Worm (Caenorhabditis elegans) whole organism, late embryonic: ENCODE data around the gene Y45F10C.4.

Experiments used
- C08G9.2 ChIP-seq: sonication (generic microtip); optimal IDR thresholded peaks from 2 replicates; lab custom pipeline; 2016; ENCODE audit warnings: mild to moderate bottlenecking, missing genetic modification characterization, moderate library complexity, missing compliant biosample characterization
- C38D4.7 ChIP-seq: fragments of 200-800 bp; sonication (Bioruptor generic); optimal IDR thresholded peaks from 2 replicates; lab custom pipeline; 2018; ENCODE audit warnings: mild to moderate bottlenecking, missing genetic modification characterization, moderate library complexity, missing compliant biosample characterization
- T23F11.4 ChIP-seq: fragments of 200-800 bp; sonication (Bioruptor generic); optimal IDR thresholded peaks from 2 replicates; lab custom pipeline; 2018; ENCODE audit warnings: mild to moderate bottlenecking, missing genetic modification characterization, missing compliant biosample characterization
- ahr-1 ChIP-seq: sonication (generic microtip); optimal IDR thresholded peaks from 2 replicates; lab custom pipeline; 2016; ENCODE audit warnings: missing genetic modification characterization, missing compliant biosample characterization
- ceh-14 ChIP-seq: sonication (generic microtip); optimal IDR thresholded peaks from 2 replicates; lab custom pipeline; 2016; ENCODE audit warnings: missing genotype, missing genetic modification characterization, missing compliant biosample characterization
- ceh-18 ChIP-seq: sonication (generic microtip); optimal IDR thresholded peaks from 2 replicates; lab custom pipeline; 2016; ENCODE audit warnings: missing genetic modification characterization, missing compliant biosample characterization
- ceh-24 ChIP-seq: sonication (generic microtip); optimal IDR thresholded peaks from 2 replicates; lab custom pipeline; 2016; ENCODE audit warnings: mild to moderate bottlenecking, missing genetic modification characterization, missing compliant biosample characterization
- ceh-30 ChIP-seq: fragments of 150-350 bp; optimal IDR thresholded peaks from 2 replicates; lab custom pipeline; 2014; ENCODE audit warnings: missing biosample characterization, missing genetic modification characterization
- ceh-45 ChIP-seq: fragments of 200-800 bp; sonication (Bioruptor generic); IDR thresholded peaks from 2 replicates; pipeline ENCODE4 v1.3.6; 2022; ENCODE audit warnings: missing genetic modification reagents, missing genetic modification characterization, missing compliant biosample characterization
- ceh-6 ChIP-seq: fragments of 200-800 bp; sonication (Bioruptor generic); optimal IDR thresholded peaks from 2 replicates; lab custom pipeline; 2018; ENCODE audit warnings: mild to moderate bottlenecking, missing genetic modification characterization, missing compliant biosample characterization
- che-1 ChIP-seq: sonication (generic microtip); optimal IDR thresholded peaks from 2 replicates; lab custom pipeline; 2016; ENCODE audit warnings: mild to moderate bottlenecking, missing genetic modification characterization, missing compliant biosample characterization
- dmd-4 ChIP-seq: sonication (generic microtip); optimal IDR thresholded peaks from 2 replicates; lab custom pipeline; 2016; ENCODE audit warnings: borderline replicate concordance, missing genetic modification characterization, missing compliant biosample characterization
- elt-2 ChIP-seq: sonication (generic microtip); optimal IDR thresholded peaks from 2 replicates; lab custom pipeline; 2016; ENCODE audit warnings: missing genetic modification reagents, missing genetic modification characterization, missing compliant biosample characterization
- elt-4 ChIP-seq: sonication (generic microtip); optimal IDR thresholded peaks from 2 replicates; lab custom pipeline; 2016; ENCODE audit warnings: missing genetic modification characterization, missing compliant biosample characterization
- fax-1 ChIP-seq: sonication (generic microtip); optimal IDR thresholded peaks from 2 replicates; lab custom pipeline; 2016; ENCODE audit warnings: missing genotype, missing genetic modification characterization, missing compliant biosample characterization
- fkh-10 ChIP-seq: fragments of 150-350 bp; optimal IDR thresholded peaks from 2 replicates; lab custom pipeline; 2014; ENCODE audit warnings: missing biosample characterization, missing genetic modification reagents, missing genetic modification characterization
- fkh-6 ChIP-seq: sonication (generic microtip); optimal IDR thresholded peaks from 2 replicates; lab custom pipeline; 2016; ENCODE audit warnings: missing genetic modification characterization, missing compliant biosample characterization
- gmeb-2 ChIP-seq: sonication (generic microtip); optimal IDR thresholded peaks from 2 replicates; lab custom pipeline; 2016; ENCODE audit warnings: missing genetic modification characterization, inconsistent platforms, missing compliant biosample characterization
- hlh-6 ChIP-seq: sonication (generic microtip); optimal IDR thresholded peaks from 2 replicates; lab custom pipeline; 2016; ENCODE audit warnings: missing genotype, missing genetic modification characterization, missing compliant biosample characterization
- lim-6 ChIP-seq: sonication (generic microtip); optimal IDR thresholded peaks from 2 replicates; lab custom pipeline; 2016; ENCODE audit warnings: missing genetic modification characterization, missing compliant biosample characterization
- lin-11 ChIP-seq: fragments of 200-800 bp; sonication (Bioruptor generic); optimal IDR thresholded peaks from 2 replicates; lab custom pipeline; 2018; ENCODE audit warnings: mild to moderate bottlenecking, missing genetic modification characterization, missing compliant biosample characterization
- madf-2 ChIP-seq: sonication (generic microtip); optimal IDR thresholded peaks from 2 replicates; lab custom pipeline; 2017; ENCODE audit warnings: missing genetic modification characterization, missing compliant biosample characterization
- nfya-1 ChIP-seq: sonication (generic microtip); optimal IDR thresholded peaks from 2 replicates; lab custom pipeline; 2017; ENCODE audit warnings: missing genetic modification characterization, mild to moderate bottlenecking, missing compliant biosample characterization, antibody characterized with exemption, moderate library complexity
- npax-4 ChIP-seq: sonication (generic microtip); optimal IDR thresholded peaks from 2 replicates; lab custom pipeline; 2016; ENCODE audit warnings: missing genetic modification characterization, missing compliant biosample characterization
- pat-9 ChIP-seq: fragments of 200-800 bp; sonication (Bioruptor generic); optimal IDR thresholded peaks from 2 replicates; lab custom pipeline; 2018; ENCODE audit warnings: mild to moderate bottlenecking, missing genetic modification characterization, moderate library complexity, missing compliant biosample characterization
- pha-4 ChIP-seq: fragments of 150-350 bp; optimal IDR thresholded peaks from 2 replicates; lab custom pipeline; 2018; ENCODE audit warnings: missing biosample characterization, missing genetic modification reagents, missing genetic modification characterization
- rnt-1 ChIP-seq: sonication (generic microtip); optimal IDR thresholded peaks from 2 replicates; lab custom pipeline; 2016; ENCODE audit warnings: missing genetic modification characterization, missing compliant biosample characterization
- sdc-2 ChIP-seq: sonication (generic microtip); optimal IDR thresholded peaks from 2 replicates; lab custom pipeline; 2016; ENCODE audit warnings: missing genotype, missing genetic modification characterization, missing compliant biosample characterization
- sox-2 ChIP-seq: fragments of 200-800 bp; sonication (Bioruptor generic); IDR thresholded peaks from 2 replicates; pipeline ENCODE4 v1.3.6; 2022; ENCODE audit warnings: missing genetic modification reagents, missing genetic modification characterization, missing compliant biosample characterization
- tbx-2 ChIP-seq: sonication (generic microtip); optimal IDR thresholded peaks from 2 replicates; lab custom pipeline; 2016; ENCODE audit warnings: missing genetic modification characterization, missing compliant biosample characterization
- tbx-7 ChIP-seq: sonication (generic microtip); optimal IDR thresholded peaks from 2 replicates; lab custom pipeline; 2016; ENCODE audit warnings: missing genotype, missing genetic modification characterization, missing compliant biosample characterization
- unc-3 ChIP-seq, 2 experiments: fragments of 200-800 bp in 1 of 2; sonication (Bioruptor generic) in 1 of 2; sonication (generic microtip) in 1 of 2; conservative IDR thresholded peaks in 1 of 2; optimal IDR thresholded peaks in 1 of 2; 2 replicates each; pipeline versions ENCODE4 v1.3.6 to Lab custom; 2016 to 2022; ENCODE audit warnings: missing compliant biosample characterization in 2 of 2, missing genetic modification characterization in 2 of 2, missing genetic modification reagents in 1 of 2
- unc-42 ChIP-seq: sonication (generic microtip); optimal IDR thresholded peaks from 2 replicates; lab custom pipeline; 2016; ENCODE audit warnings: missing genotype, missing genetic modification characterization, missing compliant biosample characterization
- unc-55 ChIP-seq: sonication (generic microtip); optimal IDR thresholded peaks from 2 replicates; lab custom pipeline; 2017; ENCODE audit warnings: missing biosample characterization, missing genetic modification reagents, missing genetic modification characterization
- unc-86 ChIP-seq: sonication (generic microtip); optimal IDR thresholded peaks from 2 replicates; lab custom pipeline; 2016; ENCODE audit warnings: missing genetic modification characterization, missing compliant biosample characterization
- zip-5 ChIP-seq: sonication (generic microtip); optimal IDR thresholded peaks from 2 replicates; lab custom pipeline; 2016; ENCODE audit warnings: missing genetic modification characterization, missing compliant biosample characterization
- ztf-16 ChIP-seq: sonication (generic microtip); optimal IDR thresholded peaks from 2 replicates; lab custom pipeline; 2017; ENCODE audit warnings: missing genetic modification characterization, missing compliant biosample characterization

Gene Y45F10C.4

DNA sequence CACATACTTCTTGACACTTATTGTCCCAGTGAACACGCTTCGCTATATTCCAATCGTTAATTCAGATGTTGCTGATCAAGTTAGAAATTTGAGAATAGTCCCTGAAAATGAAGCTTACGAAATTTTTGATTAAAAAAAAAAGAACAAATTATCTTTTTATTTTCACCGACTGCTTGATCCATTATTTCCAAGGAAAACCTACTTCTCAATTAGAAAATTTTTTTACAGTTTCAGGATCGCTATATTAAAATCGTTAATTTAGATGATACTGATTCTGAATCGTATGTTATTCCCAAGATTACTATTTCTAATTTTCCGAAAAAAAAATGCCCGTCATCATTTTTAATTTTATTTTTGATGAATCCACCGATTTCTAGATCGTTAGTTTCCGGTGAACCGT is 34.6 kb upstream of the Y45F10C.4 start, which contains the start of gene T23G4.127:
T23G4.127 (minus strand) TSS at position 101 of the 400 bp plus-strand sequence.
- TF ChIP-seq fkh-6 (tag; lab: Kevin White, UChicago) (no peak), rnt-1 (no peak), elt-4 (tag; lab: Kevin White, UChicago) (no peak), zip-5 (tag; lab: Kevin White, UChicago) (no peak), npax-4 (tag; lab: Kevin White, UChicago) (no peak), sox-2 (GFP tag; lab: Robert Waterston, UW) (no peak), ahr-1 (no peak), ceh-24 (no peak), fax-1 (tag; lab: Kevin White, UChicago) (no peak), nfya-1 (tag; lab: Kevin White, UChicago) (no peak), madf-2 (tag; lab: Kevin White, UChicago) (no peak), che-1 (tag; lab: Kevin White, UChicago) (no peak), unc-86 (tag; lab: Kevin White, UChicago) (no peak), T23F11.4 (GFP tag; lab: Kevin White, UChicago) (no peak), unc-55 (GFP tag; lab: Kevin White, UChicago) (no peak), C08G9.2 (tag; lab: Kevin White, UChicago) (no peak), ztf-16 (no peak)

DNA sequence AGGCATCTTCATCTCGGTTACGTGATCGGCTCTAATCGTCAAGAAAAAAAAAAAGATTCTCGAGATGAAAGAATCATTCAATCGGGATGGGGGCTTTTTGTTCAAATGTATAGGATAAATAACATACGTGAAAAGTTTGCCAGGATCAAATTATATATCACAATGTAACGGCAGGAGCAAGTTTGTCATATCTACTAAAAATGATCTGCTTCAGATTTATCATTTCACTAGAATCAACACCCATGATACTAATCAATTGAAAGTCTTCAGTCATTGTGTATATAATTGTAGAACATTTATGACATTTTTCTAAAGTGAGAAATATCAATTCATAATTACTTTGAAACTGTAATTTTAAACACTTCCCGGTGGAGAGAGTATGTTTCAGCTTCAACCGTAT is 32.9 kb upstream of the Y45F10C.4 start:
- no peak for TF ChIP-seq elt-2 (tag; lab: Kevin White, UChicago)
- no peak for TF ChIP-seq rnt-1
- no peak for TF ChIP-seq dmd-4 (tag; lab: Kevin White, UChicago)
- no peak for TF ChIP-seq hlh-6 (tag; lab: Kevin White, UChicago)
- no peak for TF ChIP-seq tbx-2
- no peak for TF ChIP-seq pha-4 (tag; lab: Kevin White, UChicago)
- TF ChIP-seq fkh-10 (GFP tag; lab: Kevin White, UChicago), result no peak
- TF ChIP-seq tbx-7 (tag; lab: Kevin White, UChicago), result no peak
- no peak for TF ChIP-seq che-1 (tag; lab: Kevin White, UChicago)
- TF ChIP-seq unc-42 (tag; lab: Kevin White, UChicago), result no peak
- no peak for TF ChIP-seq ceh-24
- TF ChIP-seq lim-6 (tag; lab: Kevin White, UChicago), result no peak
- TF ChIP-seq lin-11 (tag; lab: Kevin White, UChicago), result no peak

DNA sequence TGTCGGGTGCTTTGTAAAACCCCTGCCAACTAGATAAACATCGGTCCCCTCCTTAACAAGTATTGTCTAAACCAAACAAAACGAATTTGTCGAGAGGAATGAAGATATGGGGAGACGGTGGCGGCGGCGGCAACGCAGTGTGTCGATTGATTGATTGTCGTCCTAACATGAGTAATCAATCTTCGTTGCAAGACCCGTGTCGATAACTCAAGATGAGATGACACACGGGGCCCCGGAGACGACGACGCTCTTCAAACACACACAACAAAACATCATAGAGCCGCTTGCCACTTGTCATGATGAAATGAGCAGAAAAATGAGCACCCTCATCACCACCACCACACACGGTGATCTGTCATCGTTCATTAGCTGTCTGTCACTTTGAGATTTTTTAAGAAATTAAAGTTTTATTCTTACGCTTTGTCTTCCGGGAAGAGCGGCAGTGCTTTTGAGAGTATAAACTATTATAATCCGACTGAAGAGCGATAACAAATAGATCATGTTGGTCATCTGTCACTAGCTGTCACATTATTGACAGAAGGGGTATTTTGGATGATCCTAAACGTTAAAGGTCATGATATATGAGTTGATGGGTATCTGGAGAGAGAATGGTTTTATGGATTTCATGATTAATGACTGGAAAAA is 31.9 kb upstream of the Y45F10C.4 start:
- TF ChIP-seq sox-2 (GFP tag; lab: Robert Waterston, UW), result no peak
- TF ChIP-seq tbx-2, result peak; percentile 28
- peak; percentile 61 for TF ChIP-seq ceh-18 (tag; lab: Kevin White, UChicago)
- no peak for TF ChIP-seq ceh-45 (GFP tag; lab: Robert Waterston, UW)
- TF ChIP-seq unc-55 (GFP tag; lab: Kevin White, UChicago), result peak; percentile 100
- TF ChIP-seq madf-2 (tag; lab: Kevin White, UChicago), result no peak
- TF ChIP-seq unc-3 (GFP tag; conservative IDR thresholded peaks at IDR 0.05; lab: Robert Waterston, UW), result no peak
- TF ChIP-seq unc-3 (tag; optimal IDR thresholded peaks at IDR 0.05; lab: Kevin White, UChicago), result peak; percentile 2
- TF ChIP-seq pat-9 (tag; lab: Kevin White, UChicago), result peak; percentile 26
- TF ChIP-seq rnt-1, result peak; percentile 79

DNA sequence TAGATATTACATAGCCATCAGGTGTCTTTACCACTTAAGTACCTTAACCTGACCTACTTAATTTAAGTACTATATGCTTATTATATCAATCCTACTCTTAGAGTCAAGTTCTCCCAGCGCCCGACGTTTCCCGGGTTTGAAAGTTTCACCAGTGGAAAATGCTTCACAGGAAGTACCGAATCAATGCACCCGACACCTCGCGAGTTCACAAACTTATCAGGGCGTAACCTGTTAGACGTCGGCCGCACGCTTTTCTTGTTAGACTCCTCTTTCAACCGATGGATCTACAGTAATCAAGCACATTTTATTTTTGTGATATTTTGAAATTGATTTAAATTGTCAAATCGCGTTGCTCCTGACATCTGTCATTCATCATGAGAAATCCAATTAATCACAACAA is 31.3 kb upstream of the Y45F10C.4 start:
- no peak for TF ChIP-seq hlh-6 (tag; lab: Kevin White, UChicago)
- no peak for TF ChIP-seq lim-6 (tag; lab: Kevin White, UChicago)
- TF ChIP-seq tbx-7 (tag; lab: Kevin White, UChicago), result no peak
- TF ChIP-seq dmd-4 (tag; lab: Kevin White, UChicago), result no peak
- no peak for TF ChIP-seq ceh-45 (GFP tag; lab: Robert Waterston, UW)
- TF ChIP-seq pat-9 (tag; lab: Kevin White, UChicago), result no peak
- TF ChIP-seq ceh-6, result no peak
- TF ChIP-seq C08G9.2 (tag; lab: Kevin White, UChicago), result no peak
- TF ChIP-seq C38D4.7 (GFP tag; lab: Kevin White, UChicago), result no peak
- no peak for TF ChIP-seq ceh-14
- no peak for TF ChIP-seq unc-42 (tag; lab: Kevin White, UChicago)
- no peak for TF ChIP-seq ceh-30 (tag; lab: Kevin White, UChicago)
- TF ChIP-seq fkh-6 (tag; lab: Kevin White, UChicago), result no peak
- no peak for TF ChIP-seq sdc-2 (tag; lab: Kevin White, UChicago)
- TF ChIP-seq gmeb-2 (tag; lab: Kevin White, UChicago), result no peak
